Worm (Caenorhabditis elegans) whole organism, mixed stage, embryonic: ENCODE results near the gene nspb-6.

ENCODE experiments used
- elt-1 ChIP-seq: sonication (generic microtip); optimal IDR thresholded peaks from 2 replicates; lab custom pipeline; 2017; ENCODE audit warnings: missing genetic modification characterization, mild to moderate bottlenecking, missing compliant biosample characterization, antibody characterized with exemption, moderate library complexity, borderline replicate concordance; ENCODE audit not compliant: insufficient read depth
- lin-13 ChIP-seq: fragments of 150-350 bp; optimal IDR thresholded peaks from 2 replicates; lab custom pipeline; 2014; ENCODE audit warnings: missing biosample characterization, missing genetic modification characterization
- unc-62 ChIP-seq: fragments of 150-350 bp; optimal IDR thresholded peaks from 2 replicates; lab custom pipeline; 2014; ENCODE audit warnings: missing biosample characterization, missing genetic modification reagents, missing genetic modification characterization

ce11 chrIV:5927805-5928204 is 32.5 kb downstream of the nspb-6 start:
- TF ChIP-seq lin-13 (no peak), elt-1 (no peak), unc-62 (GFP tag; lab: Kevin White, UChicago) (no peak)
